Fruit fly (Drosophila melanogaster) whole organism, embryonic: ENCODE measurements around the gene Nckx30C.

Experiments
- CG10147 ChIP-seq: fragments of 200-800 bp; sonication (Bioruptor generic); optimal IDR thresholded peaks from 2 replicates; lab custom pipeline; 2019; ENCODE audit warnings: missing biosample characterization, mild to moderate bottlenecking, missing genetic modification characterization, moderate library complexity
- CG1024 ChIP-seq: fragments of 200-800 bp; sonication (Bioruptor generic); IDR thresholded peaks from 2 replicates; pipeline ENCODE4 v1.3.6; 2022; ENCODE audit warnings: missing biosample characterization, missing genetic modification characterization
- CG10543 ChIP-seq: fragments of 200-800 bp; sonication (Bioruptor generic); optimal IDR thresholded peaks from 3 replicates; lab custom pipeline; 2017; ENCODE audit warnings: missing biosample characterization, mild to moderate bottlenecking, missing genetic modification characterization, moderate library complexity
- CG11085 ChIP-seq: fragments of 200-800 bp; sonication (Bioruptor generic); IDR thresholded peaks from 2 replicates; pipeline ENCODE4 v1.3.6; 2022; ENCODE audit warnings: missing biosample characterization, missing genetic modification characterization
- CG11504 ChIP-seq: fragments of 200-800 bp; sonication (Bioruptor generic); optimal IDR thresholded peaks from 3 replicates; lab custom pipeline; 2019; ENCODE audit warnings: missing biosample characterization, mild to moderate bottlenecking, missing genetic modification characterization, moderate library complexity
- CG11696 ChIP-seq: fragments of 200-800 bp; sonication (Bioruptor generic); IDR thresholded peaks from 2 replicates; pipeline ENCODE4 v1.3.6; 2022; ENCODE audit warnings: missing biosample characterization, missing genetic modification characterization
- CG12744 ChIP-seq: fragments of 200-800 bp; sonication (Bioruptor generic); optimal IDR thresholded peaks from 2 replicates; lab custom pipeline; 2016; ENCODE audit warnings: missing biosample characterization, missing genetic modification characterization
- CG13296 ChIP-seq: fragments of 200-800 bp; sonication (Bioruptor generic); optimal IDR thresholded peaks from 3 replicates; lab custom pipeline; 2018; ENCODE audit warnings: missing biosample characterization, mild to moderate bottlenecking, missing genetic modification characterization
- CG13424 ChIP-seq: fragments of 200-800 bp; sonication (Bioruptor generic); optimal IDR thresholded peaks from 2 replicates; lab custom pipeline; 2019; ENCODE audit warnings: missing biosample characterization, mild to moderate bottlenecking, missing genetic modification characterization, moderate library complexity
- CG13775 ChIP-seq: fragments of 200-800 bp; sonication (Bioruptor generic); optimal IDR thresholded peaks from 3 replicates; lab custom pipeline; 2017; ENCODE audit warnings: missing biosample characterization, mild to moderate bottlenecking, missing genetic modification characterization
- CG15514 ChIP-seq: fragments of 200-800 bp; sonication (Bioruptor generic); optimal IDR thresholded peaks from 3 replicates; lab custom pipeline; 2017; ENCODE audit warnings: missing biosample characterization, missing genetic modification characterization, mild to moderate bottlenecking, moderate library complexity, missing genetic modification reagents
- CG1602 ChIP-seq: fragments of 200-800 bp; sonication (Bioruptor generic); optimal IDR thresholded peaks from 3 replicates; lab custom pipeline; 2016; ENCODE audit warnings: missing biosample characterization, missing genetic modification characterization
- CG17361 ChIP-seq: fragments of 200-800 bp; sonication (Bioruptor generic); IDR thresholded peaks from 3 replicates; pipeline ENCODE4 v1.3.6; 2022; ENCODE audit warnings: missing biosample characterization, missing genetic modification characterization
- CG1792 ChIP-seq: fragments of 200-800 bp; sonication (Bioruptor generic); optimal IDR thresholded peaks from 2 replicates; lab custom pipeline; 2016; ENCODE audit warnings: missing biosample characterization, missing genetic modification characterization
- CG2120 ChIP-seq: fragments of 200-800 bp; sonication (Bioruptor generic); optimal IDR thresholded peaks from 3 replicates; lab custom pipeline; 2016; ENCODE audit warnings: missing biosample characterization, missing genetic modification characterization
- CG31224 ChIP-seq: fragments of 200-800 bp; sonication (Bioruptor generic); IDR thresholded peaks from 2 replicates; pipeline ENCODE4 v1.3.6; 2022; ENCODE audit warnings: missing biosample characterization, missing genetic modification characterization
- CG3838 ChIP-seq: fragments of 200-800 bp; sonication (Bioruptor generic); optimal IDR thresholded peaks from 3 replicates; lab custom pipeline; 2016; ENCODE audit warnings: missing biosample characterization, missing genetic modification characterization
- CG4360 ChIP-seq: fragments of 200-800 bp; sonication (Bioruptor generic); IDR thresholded peaks from 2 replicates; pipeline ENCODE4 v1.3.6; 2022; ENCODE audit warnings: missing biosample characterization, missing genetic modification characterization
- CG7271 ChIP-seq: fragments of 200-800 bp; sonication (Bioruptor generic); optimal IDR thresholded peaks from 2 replicates; lab custom pipeline; 2018; ENCODE audit warnings: missing biosample characterization, mild to moderate bottlenecking, missing genetic modification characterization, moderate library complexity
- CG7357 ChIP-seq: fragments of 200-800 bp; sonication (Bioruptor generic); IDR thresholded peaks from 3 replicates; pipeline ENCODE4 v1.3.6; 2022; ENCODE audit warnings: missing biosample characterization, missing genetic modification characterization
- CG9817 ChIP-seq: fragments of 200-800 bp; sonication (Bioruptor generic); optimal IDR thresholded peaks from 2 replicates; lab custom pipeline; 2018; ENCODE audit warnings: missing biosample characterization, mild to moderate bottlenecking, missing genetic modification characterization, moderate library complexity
- Dp ChIP-seq: fragments of 200-800 bp; sonication (Bioruptor generic); optimal IDR thresholded peaks from 2 replicates; lab custom pipeline; 2018; ENCODE audit warnings: missing biosample characterization, mild to moderate bottlenecking, missing genetic modification characterization, moderate library complexity
- Hmr ChIP-seq: fragments of 200-800 bp; sonication (Bioruptor generic); optimal IDR thresholded peaks from 3 replicates; lab custom pipeline; 2017; ENCODE audit warnings: mild to moderate bottlenecking, missing biosample characterization, missing genetic modification reagents, missing genetic modification characterization
- Hr51 ChIP-seq, 2 experiments: fragments of 200-800 bp; sonication (Bioruptor generic); optimal IDR thresholded peaks; 2 replicates in 1 of 2; 3 replicates in 1 of 2; lab custom pipeline; 2016 to 2018; ENCODE audit warnings: missing biosample characterization in 2 of 2, missing genetic modification characterization in 2 of 2, mild to moderate bottlenecking in 1 of 2, moderate library complexity in 1 of 2
- Max ChIP-seq: fragments of 200-800 bp; sonication (Bioruptor generic); optimal IDR thresholded peaks from 2 replicates; lab custom pipeline; 2016; ENCODE audit warnings: missing biosample characterization, mild to moderate bottlenecking, missing genetic modification characterization
- NC2β ChIP-seq: fragments of 200-800 bp; sonication (Bioruptor generic); optimal IDR thresholded peaks from 2 replicates; lab custom pipeline; 2016; ENCODE audit warnings: missing biosample characterization, missing genetic modification characterization
- Nf-YA ChIP-seq: fragments of 200-800 bp; sonication (Bioruptor generic); IDR thresholded peaks from 2 replicates; pipeline ENCODE4 v1.3.6; 2022; ENCODE audit warnings: missing biosample characterization, missing genetic modification characterization
- Oaz ChIP-seq: fragments of 200-800 bp; sonication (Bioruptor generic); IDR thresholded peaks from 2 replicates; pipeline ENCODE4 v1.3.6; 2022; ENCODE audit warnings: missing biosample characterization, missing genetic modification characterization
- Sry-β ChIP-seq: fragments of 200-800 bp; sonication (Bioruptor generic); optimal IDR thresholded peaks from 2 replicates; lab custom pipeline; 2018; ENCODE audit warnings: missing biosample characterization, mild to moderate bottlenecking, missing genetic modification characterization, moderate library complexity
- YL-1 ChIP-seq: fragments of 200-800 bp; sonication (Bioruptor generic); optimal IDR thresholded peaks from 3 replicates; lab custom pipeline; 2017; ENCODE audit warnings: missing biosample characterization, mild to moderate bottlenecking, missing genetic modification characterization
- bbx ChIP-seq: fragments of 200-800 bp; sonication (Bioruptor generic); IDR thresholded peaks from 2 replicates; pipeline ENCODE4 v1.3.6; 2022; ENCODE audit warnings: missing biosample characterization, missing genetic modification characterization; ENCODE audit not compliant: partially characterized antibody
- dimm ChIP-seq: fragments of 200-800 bp; sonication (Bioruptor generic); IDR thresholded peaks from 2 replicates; pipeline ENCODE4 v1.3.6; 2022; ENCODE audit warnings: missing biosample characterization, missing genetic modification characterization
- ems ChIP-seq: fragments of 200-800 bp; sonication (Bioruptor generic); optimal IDR thresholded peaks from 3 replicates; lab custom pipeline; 2016; ENCODE audit warnings: missing biosample characterization, missing genetic modification characterization
- ftz-f1 ChIP-seq: fragments of 200-800 bp; sonication (Bioruptor generic); optimal IDR thresholded peaks from 2 replicates; lab custom pipeline; 2016; ENCODE audit warnings: missing biosample characterization, missing genetic modification characterization
- jumu ChIP-seq: fragments of 200-800 bp; sonication (Bioruptor generic); optimal IDR thresholded peaks from 3 replicates; lab custom pipeline; 2016; ENCODE audit warnings: missing biosample characterization, missing genetic modification characterization
- mirr ChIP-seq: fragments of 200-800 bp; sonication (Bioruptor generic); optimal IDR thresholded peaks from 3 replicates; lab custom pipeline; 2018; ENCODE audit warnings: missing biosample characterization, mild to moderate bottlenecking, missing genetic modification characterization
- oc ChIP-seq: fragments of 200-800 bp; sonication (Bioruptor generic); optimal IDR thresholded peaks from 2 replicates; lab custom pipeline; 2018; ENCODE audit warnings: missing biosample characterization, mild to moderate bottlenecking, missing genetic modification characterization, moderate library complexity
- phol ChIP-seq: fragments of 200-800 bp; sonication (Bioruptor generic); optimal IDR thresholded peaks from 3 replicates; lab custom pipeline; 2018; ENCODE audit warnings: missing biosample characterization, mild to moderate bottlenecking, missing genetic modification characterization, moderate library complexity
- ranshi ChIP-seq: fragments of 200-800 bp; sonication (Bioruptor generic); IDR thresholded peaks from 2 replicates; pipeline ENCODE4 v1.3.6; 2022; ENCODE audit warnings: missing biosample characterization, missing genetic modification characterization
- sens ChIP-seq: fragments of 200-800 bp; sonication (Bioruptor generic); peaks from one replicate; lab custom pipeline; 2016; ENCODE audit warnings: missing biosample characterization, missing genetic modification characterization
- sisA ChIP-seq: fragments of 200-800 bp; sonication (Bioruptor generic); IDR thresholded peaks from 2 replicates; pipeline ENCODE4 v1.3.6; 2022; ENCODE audit warnings: missing biosample characterization, missing genetic modification characterization
- sna ChIP-seq: fragments of 200-800 bp; sonication (Bioruptor generic); IDR thresholded peaks from 2 replicates; pipeline ENCODE4 v1.3.6; 2022; ENCODE audit warnings: missing biosample characterization, missing genetic modification characterization; ENCODE audit not compliant: partially characterized antibody
- sr ChIP-seq: fragments of 200-800 bp; sonication (Bioruptor generic); IDR thresholded peaks from 3 replicates; pipeline ENCODE4 v1.3.6; 2022; ENCODE audit warnings: missing biosample characterization, missing genetic modification characterization
- ssp ChIP-seq: fragments of 200-800 bp; sonication (Bioruptor generic); IDR thresholded peaks from 2 replicates; pipeline ENCODE4 v1.3.6; 2022; ENCODE audit warnings: missing biosample characterization, missing genetic modification characterization
- stc ChIP-seq: fragments of 200-800 bp; sonication (Bioruptor generic); IDR thresholded peaks from 2 replicates; pipeline ENCODE4 v1.3.6; 2022; ENCODE audit warnings: missing biosample characterization, missing genetic modification characterization
- sug ChIP-seq: fragments of 200-800 bp; optimal IDR thresholded peaks from 2 replicates; lab custom pipeline; 2019; ENCODE audit warnings: missing biosample characterization, mild to moderate bottlenecking, missing genetic modification characterization, moderate library complexity
- vnd ChIP-seq: fragments of 200-800 bp; sonication (Bioruptor generic); IDR thresholded peaks from 3 replicates; pipeline ENCODE4 v1.3.6; 2022; ENCODE audit warnings: missing biosample characterization, missing genetic modification characterization; ENCODE audit not compliant: partially characterized antibody
- vvl ChIP-seq: fragments of 200-800 bp; sonication (Bioruptor generic); IDR thresholded peaks from 2 replicates; pipeline ENCODE4 v1.3.6; 2022; ENCODE audit warnings: missing biosample characterization, missing genetic modification characterization
- wek ChIP-seq: fragments of 200-800 bp; sonication (Bioruptor generic); optimal IDR thresholded peaks from 3 replicates; lab custom pipeline; 2018; ENCODE audit warnings: missing biosample characterization, mild to moderate bottlenecking, missing genetic modification characterization, moderate library complexity
- zen ChIP-seq: fragments of 200-800 bp; sonication (Bioruptor generic); optimal IDR thresholded peaks from 3 replicates; lab custom pipeline; 2018; ENCODE audit warnings: missing biosample characterization, mild to moderate bottlenecking, missing genetic modification characterization, moderate library complexity

The Nckx30C gene

DNA sequence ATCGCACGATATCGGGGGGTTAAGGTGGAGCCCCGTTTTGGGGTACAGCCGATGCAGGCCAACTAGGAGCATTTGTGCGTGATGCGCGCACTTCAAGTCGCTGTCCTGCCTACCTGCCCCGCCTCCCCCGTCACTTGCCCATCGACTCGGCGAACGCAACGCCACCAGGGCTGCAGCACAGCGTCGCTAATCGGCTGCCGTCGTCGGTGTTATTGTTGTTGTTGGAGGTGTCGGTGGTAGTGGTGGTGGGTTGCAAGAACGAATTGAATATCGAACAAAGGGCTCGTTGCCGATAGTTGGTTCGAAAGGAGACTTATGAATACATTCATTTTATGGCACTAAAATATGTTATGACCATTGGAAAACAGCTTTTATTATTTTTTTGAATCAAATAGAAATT is 12.6 kb upstream of the Nckx30C start (continued):
- TF ChIP-seq CG17361 (GFP tag; lab: Robert Waterston, UW) (0 out of 3 replicates have a peak, but pooled peaks have one; percentile 38), Sry-β (peak; percentile 37), oc (tag; lab: Kevin White, UChicago) (peak; percentile 42), sr (GFP tag; lab: Robert Waterston, UW) (peak; percentile 63; the same call in 1 of the 3 replicates), Max (GFP tag; lab: Kevin White, UChicago) (no peak), CG1024 (GFP tag; lab: Robert Waterston, UW) (peak; percentile 55; the same call in 1 of the 2 replicates), Nf-YA (GFP tag; lab: Robert Waterston, UW) (peak; percentile 54; the same call in 1 of the 2 replicates), Oaz (GFP tag; lab: Robert Waterston, UW) (no peak), CG11696 (GFP tag; lab: Robert Waterston, UW) (no peak), zen (tag; lab: Kevin White, UChicago) (peak; percentile 35), sna (GFP tag; lab: Robert Waterston, UW) (peak; percentile 87), CG13775 (peak; percentile 36), dimm (GFP tag; lab: Robert Waterston, UW) (no peak), CG1602 (GFP tag; lab: Kevin White, UChicago) (peak; percentile 19), CG11085 (peak; percentile 77), CG13296 (GFP tag; lab: Kevin White, UChicago) (no peak), CG7271 (tag; lab: Kevin White, UChicago) (no peak), vnd (GFP tag; lab: Robert Waterston, UW) (peak; percentile 92), CG13424 (tag; lab: Kevin White, UChicago) (peak; percentile 50), CG10147 (GFP tag; lab: Kevin White, UChicago) (peak; percentile 23), mirr (GFP tag; lab: Kevin White, UChicago) (peak; percentile 64), vvl (GFP tag; lab: Robert Waterston, UW) (peak; percentile 83), Dp (GFP tag; lab: Kevin White, UChicago) (peak; percentile 13), CG4360 (GFP tag; lab: Robert Waterston, UW) (peak; percentile 100), jumu (peak; percentile 48), CG3838 (GFP tag; lab: Kevin White, UChicago) (no peak), NC2β (GFP tag; lab: Kevin White, UChicago) (no peak), CG15514 (GFP tag; lab: Kevin White, UChicago) (peak; percentile 97), ssp (GFP tag; lab: Robert Waterston, UW) (peak; percentile 45), CG1792 (GFP tag; lab: Kevin White, UChicago) (no peak), ems (GFP tag; lab: Kevin White, UChicago) (peak; percentile 45), Hr51 (GFP tag; optimal IDR thresholded peaks at IDR 0.05; lab: Kevin White, UChicago) (peak in 1 of 2 experiments; percentile 57), sens (GFP tag; lab: Kevin White, UChicago) (peak; percentile 75), CG10543 (GFP tag; lab: Kevin White, UChicago) (peak; percentile 16), CG12744 (GFP tag; lab: Kevin White, UChicago) (no peak), CG31224 (GFP tag; lab: Robert Waterston, UW) (peak; percentile 51), CG11504 (tag; lab: Kevin White, UChicago) (no peak), CG2120 (GFP tag; lab: Kevin White, UChicago) (peak; percentile 78), wek (GFP tag; lab: Kevin White, UChicago) (no peak), bbx (peak; percentile 95), Hmr (GFP tag; lab: Kevin White, UChicago) (peak; percentile 60), YL-1 (GFP tag; lab: Kevin White, UChicago) (peak; percentile 22), phol (tag; lab: Kevin White, UChicago) (peak; percentile 40), ftz-f1 (no peak), ranshi (GFP tag; lab: Robert Waterston, UW) (peak; percentile 53; the same call in 1 of the 2 replicates), CG7357 (GFP tag; lab: Robert Waterston, UW) (no peak), stc (GFP tag; lab: Robert Waterston, UW) (peak; percentile 5; the same call in 1 of the 2 replicates), sisA (GFP tag; lab: Robert Waterston, UW) (peak; percentile 68), CG9817 (tag; lab: Kevin White, UChicago) (peak; percentile 59), sug (peak; percentile 65)
